Fruit fly (Drosophila melanogaster): ENCODE measurements around the gene Ada1-1.

dm6 chr2L:12038177-12038581 is 41.6 kb downstream of the Ada1-1 start, which contains the start of gene Tom70:
- TF ChIP-seq Sin3A (optimal IDR thresholded peaks at IDR 0.05) (no peak), psq (optimal IDR thresholded peaks at IDR 0.05) (no peak), h (optimal IDR thresholded peaks at IDR 0.05) (no peak), ttk (optimal IDR thresholded peaks at IDR 0.05) (no peak)
